Fruit fly (Drosophila melanogaster) whole organism, embryonic: Measurements from ENCODE around the gene Npc2a.
A peak's percentile ranks its signal among the peaks of the same experiment; 100 is the strongest.

Experiments
- Blimp-1 ChIP-seq: fragments of 200-800 bp; sonication (Bioruptor generic); optimal IDR thresholded peaks from 3 replicates; lab custom pipeline; 2018; ENCODE audit warnings: missing biosample characterization, missing genetic modification characterization, mild to moderate bottlenecking, moderate library complexity, missing genetic modification reagents
- Bteb2 ChIP-seq: fragments of 200-800 bp; sonication (Bioruptor generic); optimal IDR thresholded peaks from 2 replicates; lab custom pipeline; 2016; ENCODE audit warnings: missing biosample characterization, missing genetic modification characterization
- CG10565 ChIP-seq: fragments of 200-800 bp; sonication (Bioruptor generic); optimal IDR thresholded peaks from 3 replicates; lab custom pipeline; 2016; ENCODE audit warnings: missing biosample characterization, mild to moderate bottlenecking, missing genetic modification characterization
- CG11696 ChIP-seq: fragments of 200-800 bp; sonication (Bioruptor generic); IDR thresholded peaks from 2 replicates; pipeline ENCODE4 v1.3.6; 2022; ENCODE audit warnings: missing biosample characterization, missing genetic modification characterization
- CG12299 ChIP-seq: fragments of 200-800 bp; sonication (Bioruptor generic); optimal IDR thresholded peaks from 2 replicates; lab custom pipeline; 2018; ENCODE audit warnings: missing biosample characterization, mild to moderate bottlenecking, missing genetic modification characterization
- CG12659 ChIP-seq: fragments of 200-800 bp; sonication (Bioruptor generic); optimal IDR thresholded peaks from 3 replicates; lab custom pipeline; 2017; ENCODE audit warnings: mild to moderate bottlenecking, missing biosample characterization, missing genetic modification reagents, missing genetic modification characterization
- CG12744 ChIP-seq: fragments of 200-800 bp; sonication (Bioruptor generic); optimal IDR thresholded peaks from 2 replicates; lab custom pipeline; 2016; ENCODE audit warnings: missing biosample characterization, missing genetic modification characterization
- CG13775 ChIP-seq: fragments of 200-800 bp; sonication (Bioruptor generic); optimal IDR thresholded peaks from 3 replicates; lab custom pipeline; 2017; ENCODE audit warnings: missing biosample characterization, mild to moderate bottlenecking, missing genetic modification characterization
- CG14710 ChIP-seq: fragments of 200-800 bp; sonication (Bioruptor generic); optimal IDR thresholded peaks from 3 replicates; lab custom pipeline; 2019; ENCODE audit warnings: missing biosample characterization, mild to moderate bottlenecking, missing genetic modification characterization, moderate library complexity
- CG15601 ChIP-seq: fragments of 200-800 bp; sonication (Bioruptor generic); optimal IDR thresholded peaks from 3 replicates; lab custom pipeline; 2019; ENCODE audit warnings: missing biosample characterization, mild to moderate bottlenecking, missing genetic modification characterization, moderate library complexity
- CG15696 ChIP-seq: fragments of 200-800 bp; sonication (Bioruptor generic); optimal IDR thresholded peaks from 2 replicates; lab custom pipeline; 2019; ENCODE audit warnings: missing biosample characterization, mild to moderate bottlenecking, missing genetic modification characterization, moderate library complexity
- CG16813 ChIP-seq: fragments of 200-800 bp; sonication (Bioruptor generic); IDR thresholded peaks from 3 replicates; pipeline ENCODE4 v1.3.6; 2022; ENCODE audit warnings: missing biosample characterization, missing genetic modification characterization; ENCODE audit not compliant: partially characterized antibody
- CG2116 ChIP-seq: fragments of 200-800 bp; sonication (Bioruptor generic); optimal IDR thresholded peaks from 3 replicates; lab custom pipeline; 2018; ENCODE audit warnings: missing biosample characterization, mild to moderate bottlenecking, missing genetic modification characterization
- CG34376 ChIP-seq: fragments of 200-800 bp; sonication (Bioruptor generic); optimal IDR thresholded peaks from 2 replicates; lab custom pipeline; 2018; ENCODE audit warnings: missing biosample characterization, mild to moderate bottlenecking, missing genetic modification characterization
- CG34422 ChIP-seq: fragments of 200-800 bp; sonication (Bioruptor generic); IDR thresholded peaks from 3 replicates; pipeline ENCODE4 v1.3.6; 2022; ENCODE audit warnings: missing biosample characterization, missing genetic modification characterization
- CG4424 ChIP-seq: fragments of 200-800 bp; sonication (Bioruptor generic); optimal IDR thresholded peaks from 3 replicates; lab custom pipeline; 2016; ENCODE audit warnings: missing biosample characterization, missing genetic modification characterization
- CG7928 ChIP-seq: fragments of 200-800 bp; sonication (Bioruptor generic); optimal IDR thresholded peaks from 2 replicates; lab custom pipeline; 2017; ENCODE audit warnings: missing biosample characterization, mild to moderate bottlenecking, missing genetic modification characterization
- CG7963 ChIP-seq: fragments of 200-800 bp; sonication (Bioruptor generic); IDR thresholded peaks from 3 replicates; pipeline ENCODE4 v1.3.6; 2022; ENCODE audit warnings: missing biosample characterization, missing genetic modification characterization; ENCODE audit not compliant: partially characterized antibody
- CG9609 ChIP-seq: fragments of 200-800 bp; sonication (Bioruptor generic); optimal IDR thresholded peaks from 3 replicates; lab custom pipeline; 2016; ENCODE audit warnings: missing biosample characterization, missing genetic modification characterization
- CkIIα-i1 ChIP-seq: fragments of 200-800 bp; sonication (Bioruptor generic); IDR thresholded peaks from 2 replicates; pipeline ENCODE4 v1.3.6; 2022; ENCODE audit warnings: missing biosample characterization, missing genetic modification characterization
- D ChIP-seq, 2 experiments: fragments of 200-800 bp in 1 of 2; fragments of >200 bp in 1 of 2; sonication (Bioruptor generic) in 1 of 2; optimal IDR thresholded peaks; 2 replicates in 1 of 2; 3 replicates in 1 of 2; lab custom pipeline; 2017; ENCODE audit warnings: mild to moderate bottlenecking in 1 of 2, missing biosample characterization in 1 of 2, missing genetic modification characterization in 1 of 2, missing genetic modification reagents in 1 of 2
- Ets65A ChIP-seq: fragments of 200-800 bp; sonication (Bioruptor generic); peaks from one replicate; lab custom pipeline; 2016; ENCODE audit warnings: missing biosample characterization, missing genetic modification characterization
- Gug ChIP-seq: fragments of 200-800 bp; sonication (Bioruptor generic); IDR thresholded peaks from 4 replicates; pipeline ENCODE4 v1.3.6; 2022; ENCODE audit warnings: missing biosample characterization, missing genetic modification characterization
- HLH3B ChIP-seq: fragments of 200-800 bp; sonication (Bioruptor generic); IDR thresholded peaks from 2 replicates; pipeline ENCODE4 v1.3.6; 2022; ENCODE audit warnings: missing biosample characterization, missing genetic modification characterization
- HLH54F ChIP-seq: fragments of 200-800 bp; sonication (Bioruptor generic); optimal IDR thresholded peaks from 3 replicates; lab custom pipeline; 2016; ENCODE audit warnings: missing biosample characterization, missing genetic modification characterization
- Hand ChIP-seq: fragments of 200-800 bp; sonication (Bioruptor generic); optimal IDR thresholded peaks from 2 replicates; lab custom pipeline; 2017; ENCODE audit warnings: mild to moderate bottlenecking, missing biosample characterization, missing genetic modification reagents, missing genetic modification characterization
- Hsf ChIP-seq: fragments of 200-800 bp; sonication (Bioruptor generic); optimal IDR thresholded peaks from 3 replicates; lab custom pipeline; 2016; ENCODE audit warnings: missing biosample characterization, missing genetic modification characterization
- crc ChIP-seq: fragments of 200-800 bp; sonication (Bioruptor generic); optimal IDR thresholded peaks from 2 replicates; lab custom pipeline; 2016; ENCODE audit warnings: missing biosample characterization, missing genetic modification characterization
- danr ChIP-seq: fragments of 200-800 bp; sonication (Bioruptor generic); IDR thresholded peaks from 2 replicates; pipeline ENCODE4 v1.3.6; 2022; ENCODE audit warnings: missing biosample characterization, missing genetic modification characterization
- dm ChIP-seq: fragments of 200-800 bp; sonication (Bioruptor generic); optimal IDR thresholded peaks from 3 replicates; lab custom pipeline; 2016; ENCODE audit warnings: missing biosample characterization, missing genetic modification characterization
- dmrt11E ChIP-seq: fragments of 200-800 bp; sonication (Bioruptor generic); optimal IDR thresholded peaks from 3 replicates; lab custom pipeline; 2018; ENCODE audit warnings: missing biosample characterization, mild to moderate bottlenecking, missing genetic modification characterization, moderate library complexity
- dmrt99B ChIP-seq: fragments of 200-800 bp; sonication (Bioruptor generic); optimal IDR thresholded peaks from 2 replicates; lab custom pipeline; 2018; ENCODE audit warnings: missing biosample characterization, mild to moderate bottlenecking, missing genetic modification characterization, moderate library complexity
- gsb-n ChIP-seq: fragments of 200-800 bp; sonication (Bioruptor generic); optimal IDR thresholded peaks from 3 replicates; lab custom pipeline; 2018; ENCODE audit warnings: missing biosample characterization, mild to moderate bottlenecking, missing genetic modification characterization
- h ChIP-seq: fragments of >200 bp; optimal IDR thresholded peaks from 2 replicates; lab custom pipeline; 2017
- ind ChIP-seq: fragments of 200-800 bp; sonication (Bioruptor generic); optimal IDR thresholded peaks from 3 replicates; lab custom pipeline; 2016; ENCODE audit warnings: missing biosample characterization, missing genetic modification characterization
- kay ChIP-seq: fragments of 200-800 bp; sonication (Bioruptor generic); optimal IDR thresholded peaks from 2 replicates; lab custom pipeline; 2016; ENCODE audit warnings: missing biosample characterization, missing genetic modification characterization
- kni ChIP-seq: fragments of 200-800 bp; sonication (Bioruptor generic); optimal IDR thresholded peaks from 3 replicates; lab custom pipeline; 2017; ENCODE audit warnings: mild to moderate bottlenecking, missing biosample characterization, missing genetic modification reagents, missing genetic modification characterization
- lmd ChIP-seq: fragments of 200-800 bp; sonication (Bioruptor generic); IDR thresholded peaks from 2 replicates; pipeline ENCODE4 v1.3.6; 2022; ENCODE audit warnings: missing biosample characterization, missing genetic modification characterization
- mam ChIP-seq: fragments of 200-800 bp; sonication (Bioruptor generic); optimal IDR thresholded peaks from 3 replicates; lab custom pipeline; 2016; ENCODE audit warnings: missing biosample characterization, missing genetic modification characterization
- mld ChIP-seq: fragments of 200-800 bp; sonication (Bioruptor generic); IDR thresholded peaks from 3 replicates; pipeline ENCODE4 v1.3.6; 2022; ENCODE audit warnings: missing biosample characterization, missing genetic modification characterization; ENCODE audit not compliant: partially characterized antibody
- prd ChIP-seq, 3 experiments: fragments of >200 bp in 2 of 3; fragments of 200-800 bp in 1 of 3; sonication (Bioruptor generic) in 1 of 3; optimal IDR thresholded peaks in 2 of 3; IDR thresholded peaks in 1 of 3; 2 replicates in 2 of 3; 3 replicates in 1 of 3; pipeline versions ENCODE4 v1.3.6 to Lab custom; 2017 to 2022; ENCODE audit warnings: missing biosample characterization in 1 of 3, missing genetic modification characterization in 1 of 3
- sens ChIP-seq: fragments of 200-800 bp; sonication (Bioruptor generic); peaks from one replicate; lab custom pipeline; 2016; ENCODE audit warnings: missing biosample characterization, missing genetic modification characterization
- sna ChIP-seq: fragments of 200-800 bp; sonication (Bioruptor generic); IDR thresholded peaks from 2 replicates; pipeline ENCODE4 v1.3.6; 2022; ENCODE audit warnings: missing biosample characterization, missing genetic modification characterization; ENCODE audit not compliant: partially characterized antibody
- tio ChIP-seq: fragments of 200-800 bp; sonication (Bioruptor generic); optimal IDR thresholded peaks from 2 replicates; lab custom pipeline; 2017; ENCODE audit warnings: missing biosample characterization, missing genetic modification characterization, inconsistent platforms
- toy ChIP-seq: fragments of 200-800 bp; sonication (Bioruptor generic); IDR thresholded peaks from 2 replicates; pipeline ENCODE4 v1.3.6; 2022; ENCODE audit warnings: missing biosample characterization, missing genetic modification characterization
- twi ChIP-seq: fragments of 200-800 bp; optimal IDR thresholded peaks from 2 replicates; lab custom pipeline; 2019; ENCODE audit warnings: missing biosample characterization, mild to moderate bottlenecking, missing genetic modification characterization, moderate library complexity

Npc2a gene

dm6 chr2L:2032076-2032475 lies 44.0 kb downstream of the Npc2a start (continued):
- no peak for TF ChIP-seq HLH3B (GFP tag; lab: Robert Waterston, UW)
- no peak for TF ChIP-seq h (lab: Kevin White, UChicago)
- peak; percentile 18 for TF ChIP-seq dmrt11E (tag; lab: Kevin White, UChicago)
- no peak for TF ChIP-seq D (optimal IDR thresholded peaks at IDR 0.05; lab: Kevin White, UChicago)
- no peak for TF ChIP-seq D (GFP tag; optimal IDR thresholded peaks at IDR 0.05; lab: Kevin White, UChicago)
- no peak for TF ChIP-seq CG13775
- TF ChIP-seq kni (GFP tag; lab: Kevin White, UChicago), result no peak
- peak; percentile 9 for TF ChIP-seq Hsf (GFP tag; lab: Kevin White, UChicago)
- peak; percentile 28; the same call in 1 of the 4 replicates for TF ChIP-seq Gug (GFP tag; lab: Robert Waterston, UW)
- no peak for TF ChIP-seq CG12659
- TF ChIP-seq CG9609 (GFP tag; lab: Kevin White, UChicago), result no peak
- TF ChIP-seq twi (tag; lab: Kevin White, UChicago), result peak; percentile 3
- no peak for TF ChIP-seq gsb-n
- peak; percentile 33 for TF ChIP-seq CG4424 (GFP tag; lab: Kevin White, UChicago)
- no peak for TF ChIP-seq CG7963 (GFP tag; lab: Robert Waterston, UW)
- no peak for TF ChIP-seq CG16813 (GFP tag; lab: Robert Waterston, UW)
- no peak for TF ChIP-seq sna (GFP tag; lab: Robert Waterston, UW)
- peak; percentile 29; the same call in 1 of the 2 replicates for TF ChIP-seq lmd (GFP tag; lab: Robert Waterston, UW)
- no peak for TF ChIP-seq CkIIα-i1
- TF ChIP-seq Hand (GFP tag; lab: Kevin White, UChicago), result no peak
- no peak for TF ChIP-seq CG11696 (GFP tag; lab: Robert Waterston, UW)
- TF ChIP-seq CG14710 (tag; lab: Kevin White, UChicago), result peak; percentile 34
- peak; percentile 29 for TF ChIP-seq tio (GFP tag; lab: Kevin White, UChicago)
- no peak for TF ChIP-seq toy (GFP tag; lab: Robert Waterston, UW)
- TF ChIP-seq danr, result no peak
- no peak for TF ChIP-seq mam
- TF ChIP-seq Bteb2 (GFP tag; lab: Kevin White, UChicago), result no peak
- TF ChIP-seq dm (GFP tag; lab: Kevin White, UChicago), result no peak
- no peak for TF ChIP-seq HLH54F
- TF ChIP-seq prd (optimal IDR thresholded peaks at IDR 0.05; lab: Kevin White, UChicago), result no peak
- peak; percentile 47; the same call in 1 of the 3 replicates for TF ChIP-seq prd (GFP tag; IDR thresholded peaks at IDR 0.05; lab: Robert Waterston, UW)
- TF ChIP-seq CG34376, result no peak
- no peak for TF ChIP-seq CG12299
- TF ChIP-seq dmrt99B, result peak; percentile 23
- peak; percentile 9 for TF ChIP-seq ind (GFP tag; lab: Kevin White, UChicago)
- peak; percentile 91 for TF ChIP-seq Ets65A
- TF ChIP-seq CG34422 (GFP tag; lab: Robert Waterston, UW), result no peak
- no peak for TF ChIP-seq kay
- TF ChIP-seq sens (GFP tag; lab: Kevin White, UChicago), result peak; percentile 65

- TF ChIP-seq Blimp-1 (peak; percentile 65), crc (GFP tag; lab: Kevin White, UChicago) (no peak)
These were observed 47.9 kb downstream of the Npc2a start, which contains the start of gene CG42296 for dm6 chr2L:2035941-2036340. Gene CG42296 (minus strand): TSS chr2L:2036041.

- no peak for TF ChIP-seq CG10565 (GFP tag; lab: Kevin White, UChicago)
- TF ChIP-seq CG12744 (GFP tag; lab: Kevin White, UChicago), result no peak
- TF ChIP-seq mld (GFP tag; lab: Robert Waterston, UW), result no peak
- TF ChIP-seq CG15696 (tag; lab: Kevin White, UChicago), result no peak
- no peak for TF ChIP-seq CG7928
- no peak for TF ChIP-seq CG15601 (tag; lab: Kevin White, UChicago)
- no peak for TF ChIP-seq CG2116
These were observed 49.1 kb downstream of the Npc2a start, which contains the start of gene lectin-22C for dm6 chr2L:2037165-2037550. Gene lectin-22C (minus strand): TSS chr2L:2037265.
